Fruit fly (Drosophila melanogaster) whole organism, embryonic: ENCODE results near the gene CG32026.

ENCODE experiments used
- Awh ChIP-seq: fragments of 200-800 bp; sonication (Bioruptor generic); IDR thresholded peaks from 2 replicates; pipeline ENCODE4, ENCODE4 v1.3.6; 2022; ENCODE audit warnings: missing biosample characterization, missing genetic modification characterization
- CG11723 ChIP-seq: fragments of 200-800 bp; sonication (Bioruptor generic); optimal IDR thresholded peaks from 2 replicates; lab custom pipeline; 2017; ENCODE audit warnings: missing biosample characterization, mild to moderate bottlenecking, missing genetic modification characterization
- CG12104 ChIP-seq: fragments of 200-800 bp; sonication (Bioruptor generic); optimal IDR thresholded peaks from 3 replicates; lab custom pipeline; 2016; ENCODE audit warnings: missing biosample characterization, missing genetic modification characterization
- CG12769 ChIP-seq: fragments of 200-800 bp; sonication (Bioruptor generic); optimal IDR thresholded peaks from 2 replicates; lab custom pipeline; 2019; ENCODE audit warnings: missing biosample characterization, mild to moderate bottlenecking, missing genetic modification characterization, moderate library complexity
- CG14050 ChIP-seq: fragments of 200-800 bp; sonication (Bioruptor generic); IDR thresholded peaks from 3 replicates; pipeline ENCODE4 v1.3.6; 2022; ENCODE audit warnings: missing biosample characterization, missing genetic modification characterization
- CG14667 ChIP-seq: fragments of 200-800 bp; sonication (Bioruptor generic); IDR thresholded peaks from 2 replicates; pipeline ENCODE4 v1.3.6; 2022; ENCODE audit warnings: missing biosample characterization, missing genetic modification characterization
- CG14965 ChIP-seq: fragments of 200-800 bp; sonication (Bioruptor generic); optimal IDR thresholded peaks from 2 replicates; lab custom pipeline; 2016; ENCODE audit warnings: missing biosample characterization, missing genetic modification characterization, borderline replicate concordance
- CG15073 ChIP-seq: fragments of 200-800 bp; sonication (Bioruptor generic); optimal IDR thresholded peaks from 2 replicates; lab custom pipeline; 2016; ENCODE audit warnings: missing biosample characterization, missing genetic modification characterization
- CG16813 ChIP-seq: fragments of 200-800 bp; sonication (Bioruptor generic); IDR thresholded peaks from 3 replicates; pipeline ENCODE4 v1.3.6; 2022; ENCODE audit warnings: missing biosample characterization, missing genetic modification characterization; ENCODE audit not compliant: partially characterized antibody
- CG17568 ChIP-seq: fragments of 200-800 bp; sonication (Bioruptor generic); optimal IDR thresholded peaks from 2 replicates; lab custom pipeline; 2018; ENCODE audit warnings: missing biosample characterization, mild to moderate bottlenecking, missing genetic modification characterization, moderate library complexity
- CG1792 ChIP-seq: fragments of 200-800 bp; sonication (Bioruptor generic); optimal IDR thresholded peaks from 2 replicates; lab custom pipeline; 2016; ENCODE audit warnings: missing biosample characterization, missing genetic modification characterization
- CG18011 ChIP-seq: fragments of 200-800 bp; sonication (Bioruptor generic); optimal IDR thresholded peaks from 2 replicates; lab custom pipeline; 2017; ENCODE audit warnings: missing biosample characterization, missing genetic modification characterization, mild to moderate bottlenecking, moderate library complexity, missing genotype
- CG18262 ChIP-seq: fragments of 200-800 bp; optimal IDR thresholded peaks from 3 replicates; lab custom pipeline; 2019; ENCODE audit warnings: missing biosample characterization, mild to moderate bottlenecking, missing genetic modification characterization, moderate library complexity
- CG1832 ChIP-seq: fragments of 200-800 bp; sonication (Bioruptor generic); optimal IDR thresholded peaks from 2 replicates; lab custom pipeline; 2017; ENCODE audit warnings: missing biosample characterization, mild to moderate bottlenecking, missing genetic modification characterization, inconsistent platforms
- CG31224 ChIP-seq: fragments of 200-800 bp; sonication (Bioruptor generic); IDR thresholded peaks from 2 replicates; pipeline ENCODE4 v1.3.6; 2022; ENCODE audit warnings: missing biosample characterization, missing genetic modification characterization
- CG34376 ChIP-seq: fragments of 200-800 bp; sonication (Bioruptor generic); optimal IDR thresholded peaks from 2 replicates; lab custom pipeline; 2018; ENCODE audit warnings: missing biosample characterization, mild to moderate bottlenecking, missing genetic modification characterization
- CG4424 ChIP-seq: fragments of 200-800 bp; sonication (Bioruptor generic); optimal IDR thresholded peaks from 3 replicates; lab custom pipeline; 2016; ENCODE audit warnings: missing biosample characterization, missing genetic modification characterization
- CG5245 ChIP-seq: fragments of 200-800 bp; sonication (Bioruptor generic); optimal IDR thresholded peaks from 3 replicates; lab custom pipeline; 2016; ENCODE audit warnings: missing biosample characterization, missing genetic modification characterization
- CG7271 ChIP-seq: fragments of 200-800 bp; sonication (Bioruptor generic); optimal IDR thresholded peaks from 2 replicates; lab custom pipeline; 2018; ENCODE audit warnings: missing biosample characterization, mild to moderate bottlenecking, missing genetic modification characterization, moderate library complexity
- CG7372 ChIP-seq: fragments of 200-800 bp; sonication (Bioruptor generic); IDR thresholded peaks from 2 replicates; pipeline ENCODE4 v1.3.6; 2022; ENCODE audit warnings: missing biosample characterization, missing genetic modification characterization
- CG8388 ChIP-seq: fragments of 200-800 bp; sonication (Bioruptor generic); optimal IDR thresholded peaks from 2 replicates; lab custom pipeline; 2019; ENCODE audit warnings: missing biosample characterization, mild to moderate bottlenecking, missing genetic modification characterization, moderate library complexity
- CG9797 ChIP-seq: fragments of 200-800 bp; sonication (Bioruptor generic); optimal IDR thresholded peaks from 3 replicates; lab custom pipeline; 2018; ENCODE audit warnings: missing biosample characterization, mild to moderate bottlenecking, missing genetic modification characterization
- D19A ChIP-seq: fragments of 200-800 bp; optimal IDR thresholded peaks from 3 replicates; lab custom pipeline; 2019; ENCODE audit warnings: missing biosample characterization, mild to moderate bottlenecking, missing genetic modification characterization, moderate library complexity
- Dfd ChIP-seq, 2 experiments: fragments of >200 bp; optimal IDR thresholded peaks; 2 replicates each; lab custom pipeline; 2017; ENCODE audit warnings: missing biosample characterization in 2 of 2, missing genetic modification characterization in 2 of 2
- E2f1 ChIP-seq: fragments of 200-800 bp; sonication (Bioruptor generic); IDR thresholded peaks from 2 replicates; pipeline ENCODE4 v1.3.6; 2022; ENCODE audit warnings: missing biosample characterization, missing genetic modification characterization
- Hand ChIP-seq: fragments of 200-800 bp; sonication (Bioruptor generic); optimal IDR thresholded peaks from 2 replicates; lab custom pipeline; 2017; ENCODE audit warnings: mild to moderate bottlenecking, missing biosample characterization, missing genetic modification reagents, missing genetic modification characterization
- Poxn ChIP-seq: fragments of 200-800 bp; sonication (Bioruptor generic); IDR thresholded peaks from 2 replicates; pipeline ENCODE4 v1.3.6; 2022; ENCODE audit warnings: missing biosample characterization, missing genetic modification characterization
- az2 ChIP-seq: fragments of 200-800 bp; sonication (Bioruptor generic); optimal IDR thresholded peaks from 3 replicates; lab custom pipeline; 2016; ENCODE audit warnings: missing biosample characterization, missing genetic modification characterization
- bowl ChIP-seq: fragments of 200-800 bp; sonication (Bioruptor generic); IDR thresholded peaks from 2 replicates; pipeline ENCODE4 v1.3.6; 2022; ENCODE audit warnings: missing biosample characterization, missing genetic modification characterization
- cas ChIP-seq: fragments of 200-800 bp; sonication (Bioruptor generic); IDR thresholded peaks from 2 replicates; pipeline ENCODE4 v1.3.6; 2022; ENCODE audit warnings: missing biosample characterization, missing genetic modification characterization
- crp ChIP-seq, 2 experiments: fragments of 200-800 bp; sonication (Bioruptor generic); optimal IDR thresholded peaks; 2 replicates in 1 of 2; 3 replicates in 1 of 2; lab custom pipeline; 2017; ENCODE audit warnings: missing biosample characterization in 2 of 2, missing genetic modification characterization in 2 of 2, mild to moderate bottlenecking in 1 of 2, moderate library complexity in 1 of 2
- dan ChIP-seq: fragments of 200-800 bp; sonication (Bioruptor generic); IDR thresholded peaks from 2 replicates; pipeline ENCODE4 v1.3.6; 2022; ENCODE audit warnings: missing biosample characterization, missing genetic modification characterization
- dm ChIP-seq: fragments of 200-800 bp; sonication (Bioruptor generic); optimal IDR thresholded peaks from 3 replicates; lab custom pipeline; 2016; ENCODE audit warnings: missing biosample characterization, missing genetic modification characterization
- fd102C ChIP-seq: fragments of 200-800 bp; sonication (Bioruptor generic); optimal IDR thresholded peaks from 2 replicates; lab custom pipeline; 2018; ENCODE audit warnings: missing biosample characterization, mild to moderate bottlenecking, missing genetic modification characterization, moderate library complexity
- fu2 ChIP-seq: fragments of 200-800 bp; sonication (Bioruptor generic); optimal IDR thresholded peaks from 2 replicates; lab custom pipeline; 2016; ENCODE audit warnings: missing biosample characterization, missing genetic modification characterization
- h ChIP-seq: fragments of >200 bp; optimal IDR thresholded peaks from 2 replicates; lab custom pipeline; 2017
- her ChIP-seq: fragments of 200-800 bp; sonication (Bioruptor generic); optimal IDR thresholded peaks from 2 replicates; lab custom pipeline; 2016; ENCODE audit warnings: missing biosample characterization, missing genetic modification characterization
- insv ChIP-seq, 2 experiments: fragments of 200-800 bp; sonication (Bioruptor generic); optimal IDR thresholded peaks; 3 replicates each; lab custom pipeline; 2016 to 2018; ENCODE audit warnings: missing biosample characterization in 2 of 2, missing genetic modification characterization in 2 of 2
- lmd ChIP-seq: fragments of 200-800 bp; sonication (Bioruptor generic); IDR thresholded peaks from 2 replicates; pipeline ENCODE4 v1.3.6; 2022; ENCODE audit warnings: missing biosample characterization, missing genetic modification characterization
- maf-S ChIP-seq: fragments of 200-800 bp; sonication (Bioruptor generic); optimal IDR thresholded peaks from 2 replicates; lab custom pipeline; 2016; ENCODE audit warnings: missing biosample characterization, missing genetic modification characterization
- mld ChIP-seq: fragments of 200-800 bp; sonication (Bioruptor generic); IDR thresholded peaks from 3 replicates; pipeline ENCODE4 v1.3.6; 2022; ENCODE audit warnings: missing biosample characterization, missing genetic modification characterization; ENCODE audit not compliant: partially characterized antibody
- odd ChIP-seq: fragments of 200-800 bp; sonication (Bioruptor generic); optimal IDR thresholded peaks from 2 replicates; lab custom pipeline; 2017; ENCODE audit warnings: missing biosample characterization, mild to moderate bottlenecking, missing genetic modification characterization
- p53 ChIP-seq: fragments of 200-800 bp; sonication (Bioruptor generic); optimal IDR thresholded peaks from 2 replicates; lab custom pipeline; 2016; ENCODE audit warnings: missing biosample characterization, missing genetic modification characterization
- pros ChIP-seq: fragments of 200-800 bp; sonication (Bioruptor generic); optimal IDR thresholded peaks from 3 replicates; lab custom pipeline; 2019; ENCODE audit warnings: missing biosample characterization, mild to moderate bottlenecking, missing genetic modification characterization, moderate library complexity
- slbo ChIP-seq: fragments of 200-800 bp; sonication (Bioruptor generic); IDR thresholded peaks from 2 replicates; pipeline ENCODE4 v1.3.6; 2022; ENCODE audit warnings: missing biosample characterization, missing genetic modification characterization
- ssp ChIP-seq: fragments of 200-800 bp; sonication (Bioruptor generic); IDR thresholded peaks from 2 replicates; pipeline ENCODE4 v1.3.6; 2022; ENCODE audit warnings: missing biosample characterization, missing genetic modification characterization
- tup ChIP-seq: fragments of 200-800 bp; sonication (Bioruptor generic); optimal IDR thresholded peaks from 2 replicates; lab custom pipeline; 2016; ENCODE audit warnings: missing biosample characterization, mild to moderate bottlenecking, missing genetic modification characterization, moderate library complexity
- twi ChIP-seq: fragments of 200-800 bp; optimal IDR thresholded peaks from 2 replicates; lab custom pipeline; 2019; ENCODE audit warnings: missing biosample characterization, mild to moderate bottlenecking, missing genetic modification characterization, moderate library complexity
- usp ChIP-seq: fragments of >200 bp; optimal IDR thresholded peaks from 2 replicates; lab custom pipeline; 2017; ENCODE audit warnings: missing biosample characterization, missing genetic modification characterization
- wdn ChIP-seq: fragments of 200-800 bp; sonication (Bioruptor generic); IDR thresholded peaks from 2 replicates; pipeline ENCODE4 v1.3.6; 2022; ENCODE audit warnings: missing biosample characterization, missing genetic modification characterization
- z ChIP-seq: fragments of 200-800 bp; sonication (Bioruptor generic); IDR thresholded peaks from 3 replicates; pipeline ENCODE4 v1.3.6; 2022; ENCODE audit warnings: missing biosample characterization, missing genetic modification characterization

The CG32026 gene

dm6 chr3L:8823730-8824374 is 12.4 kb upstream of the CG32026 start (continued):
- TF ChIP-seq fu2, result no peak
- TF ChIP-seq CG9797 (GFP tag; lab: Kevin White, UChicago), result no peak
- no peak for TF ChIP-seq dm (GFP tag; lab: Kevin White, UChicago)
- TF ChIP-seq mld, result no peak
- no peak for TF ChIP-seq maf-S (GFP tag; lab: Kevin White, UChicago)
- TF ChIP-seq CG15073, result no peak
- peak; percentile 11 for TF ChIP-seq twi (tag; lab: Kevin White, UChicago)
- no peak for TF ChIP-seq CG18011
- TF ChIP-seq CG4424 (GFP tag; lab: Kevin White, UChicago), result peak; percentile 31
- no peak for TF ChIP-seq CG34376
- TF ChIP-seq lmd, result peak; percentile 26; the same call in 1 of the 2 replicates
- TF ChIP-seq cas (GFP tag; lab: Robert Waterston, UW), result no peak
- no peak for TF ChIP-seq wdn (GFP tag; lab: Robert Waterston, UW)
- TF ChIP-seq Awh (GFP tag; lab: Robert Waterston, UW), result no peak
- TF ChIP-seq usp (GFP tag; lab: Kevin White, UChicago), result no peak
- TF ChIP-seq CG14050 (GFP tag; lab: Robert Waterston, UW), result no peak
- TF ChIP-seq CG12104 (GFP tag; lab: Kevin White, UChicago), result no peak
- no peak for TF ChIP-seq CG14667 (GFP tag; lab: Robert Waterston, UW)
- no peak for TF ChIP-seq Poxn (GFP tag; lab: Robert Waterston, UW)
- TF ChIP-seq slbo (GFP tag; lab: Robert Waterston, UW), result peak; percentile 73
- TF ChIP-seq CG16813, result no peak
- TF ChIP-seq CG12769, result no peak
- TF ChIP-seq Dfd (GFP tag; optimal IDR thresholded peaks at IDR 0.05; lab: Kevin White, UChicago), result no peak
- TF ChIP-seq z, result peak; percentile 43; the same call in 1 of the 3 replicates
- TF ChIP-seq p53 (GFP tag; lab: Kevin White, UChicago), result no peak
- TF ChIP-seq CG7271 (tag; lab: Kevin White, UChicago), result no peak
- TF ChIP-seq ssp (GFP tag; lab: Robert Waterston, UW), result peak; percentile 26; the same call in 1 of the 2 replicates
- peak; percentile 65 for TF ChIP-seq CG18262
- peak; percentile 20 for TF ChIP-seq CG5245 (GFP tag; lab: Kevin White, UChicago)
- TF ChIP-seq CG1792, result peak; percentile 30
- no peak for TF ChIP-seq D19A (tag; lab: Kevin White, UChicago)
- TF ChIP-seq CG31224 (GFP tag; lab: Robert Waterston, UW), result no peak
- no peak for TF ChIP-seq CG7372
- no peak for TF ChIP-seq bowl (GFP tag; lab: Robert Waterston, UW)
- no peak for TF ChIP-seq Hand (GFP tag; lab: Kevin White, UChicago)
- TF ChIP-seq h, result no peak
- peak; percentile 32 for TF ChIP-seq az2 (GFP tag; lab: Kevin White, UChicago)
- TF ChIP-seq tup, result no peak
- TF ChIP-seq crp (GFP tag; optimal IDR thresholded peaks at IDR 0.05; lab: Kevin White, UChicago), result no peak
- no peak for TF ChIP-seq her (GFP tag; lab: Kevin White, UChicago)
- TF ChIP-seq dan (GFP tag; lab: Robert Waterston, UW), result no peak
- no peak for TF ChIP-seq CG11723 (GFP tag; lab: Kevin White, UChicago)
- no peak for TF ChIP-seq odd (GFP tag; lab: Kevin White, UChicago)
- TF ChIP-seq E2f1 (GFP tag; lab: Robert Waterston, UW), result no peak
- no peak for TF ChIP-seq pros
- TF ChIP-seq CG8388 (GFP tag; lab: Kevin White, UChicago), result peak; percentile 42
- TF ChIP-seq insv (GFP tag; optimal IDR thresholded peaks at IDR 0.05; lab: Kevin White, UChicago), result peak in 1 of 2 experiments; percentile 25
- TF ChIP-seq CG14965, result no peak
- TF ChIP-seq CG17568, result no peak
- no peak for TF ChIP-seq fd102C (GFP tag; lab: Kevin White, UChicago)
- TF ChIP-seq CG1832 (GFP tag; lab: Kevin White, UChicago), result no peak
